Worm (Caenorhabditis elegans) whole organism, L2 larva: ENCODE results near the gene F01G10.5.

Source experiments
- C34F6.9 ChIP-seq: fragments of 150-350 bp; optimal IDR thresholded peaks from 2 replicates; lab custom pipeline; 2014; ENCODE audit warnings: missing biosample characterization, missing genetic modification characterization
- F13H6.1 ChIP-seq: sonication (generic microtip); optimal IDR thresholded peaks from 2 replicates; lab custom pipeline; 2016; ENCODE audit warnings: missing genetic modification characterization, missing compliant biosample characterization
- R02D3.7 ChIP-seq: fragments of 150-350 bp; optimal IDR thresholded peaks from 2 replicates; lab custom pipeline; 2014; ENCODE audit warnings: missing biosample characterization, missing genetic modification characterization
- Y55F3AM.14 ChIP-seq: fragments of 200-800 bp; sonication (Bioruptor generic); optimal IDR thresholded peaks from 2 replicates; lab custom pipeline; 2018; ENCODE audit warnings: mild to moderate bottlenecking, missing genetic modification characterization, missing compliant biosample characterization
- ZK546.5 ChIP-seq: sonication (generic microtip); optimal IDR thresholded peaks from 2 replicates; lab custom pipeline; 2017; ENCODE audit warnings: missing biosample characterization, missing genetic modification characterization
- alr-1 ChIP-seq: fragments of 150-350 bp; optimal IDR thresholded peaks from 2 replicates; lab custom pipeline; 2014; ENCODE audit warnings: missing biosample characterization, missing genetic modification characterization
- ama-1 ChIP-seq: fragments of 150-350 bp; optimal IDR thresholded peaks from 2 replicates; lab custom pipeline; 2018; ENCODE audit warnings: inconsistent platforms
- blmp-1 ChIP-seq: sonication (generic microtip); optimal IDR thresholded peaks from 2 replicates; lab custom pipeline; 2017; ENCODE audit warnings: missing genetic modification characterization, mild to moderate bottlenecking, missing compliant biosample characterization, antibody characterized with exemption, moderate library complexity; ENCODE audit not compliant: insufficient read depth
- ceh-16 ChIP-seq: fragments of 150-350 bp; optimal IDR thresholded peaks from 2 replicates; lab custom pipeline; 2014; ENCODE audit warnings: missing biosample characterization, missing genetic modification characterization
- ceh-82 ChIP-seq: fragments of 150-350 bp; optimal IDR thresholded peaks from 2 replicates; lab custom pipeline; 2014; ENCODE audit warnings: missing biosample characterization, missing genetic modification characterization
- dmd-4 ChIP-seq: sonication (generic microtip); optimal IDR thresholded peaks from 2 replicates; lab custom pipeline; 2017; ENCODE audit warnings: missing biosample characterization, missing genetic modification characterization
- egl-27 ChIP-seq: sonication (generic microtip); optimal IDR thresholded peaks from 3 replicates; lab custom pipeline; 2017; ENCODE audit warnings: missing biosample characterization, missing genetic modification reagents, missing genetic modification characterization
- elt-3 ChIP-seq: sonication (generic microtip); optimal IDR thresholded peaks from 2 replicates; lab custom pipeline; 2017; ENCODE audit warnings: missing biosample characterization, missing genetic modification characterization
- fos-1 ChIP-seq: fragments of 150-350 bp; optimal IDR thresholded peaks from 2 replicates; lab custom pipeline; 2014; ENCODE audit warnings: missing biosample characterization, missing genetic modification characterization
- gmeb-1 ChIP-seq: fragments of 150-350 bp; optimal IDR thresholded peaks from 2 replicates; lab custom pipeline; 2014; ENCODE audit warnings: missing biosample characterization, missing genetic modification characterization
- lin-11 ChIP-seq: fragments of 150-350 bp; sonication (generic microtip); optimal IDR thresholded peaks from 2 replicates; lab custom pipeline; 2014; ENCODE audit warnings: missing biosample characterization, missing genetic modification characterization, inconsistent platforms, mixed read lengths
- lin-39 ChIP-seq: fragments of 150-350 bp; optimal IDR thresholded peaks from 2 replicates; lab custom pipeline; 2014; ENCODE audit warnings: missing biosample characterization, missing genetic modification reagents, missing genetic modification characterization
- lsy-2 ChIP-seq, 2 experiments: fragments of 150-350 bp in 1 of 2; sonication (generic microtip) in 1 of 2; optimal IDR thresholded peaks; 2 replicates each; lab custom pipeline; 2014 to 2017; ENCODE audit warnings: missing biosample characterization in 2 of 2, missing genetic modification characterization in 2 of 2
- mbf-1 ChIP-seq: sonication (generic microtip); optimal IDR thresholded peaks from 2 replicates; lab custom pipeline; 2017; ENCODE audit warnings: missing biosample characterization, missing genetic modification characterization
- mdl-1 ChIP-seq, 2 experiments: fragments of 150-350 bp in 1 of 2; sonication (generic microtip) in 1 of 2; optimal IDR thresholded peaks; 2 replicates each; lab custom pipeline; 2017; ENCODE audit warnings: missing biosample characterization in 2 of 2, missing genetic modification characterization in 2 of 2
- nhr-10 ChIP-seq: sonication (generic microtip); optimal IDR thresholded peaks from 2 replicates; lab custom pipeline; 2017; ENCODE audit warnings: missing biosample characterization, missing genetic modification characterization
- nhr-11 ChIP-seq: fragments of 150-350 bp; optimal IDR thresholded peaks from 2 replicates; lab custom pipeline; 2014; ENCODE audit warnings: missing biosample characterization, missing genetic modification characterization
- nhr-12 ChIP-seq: fragments of 150-350 bp; optimal IDR thresholded peaks from 2 replicates; lab custom pipeline; 2014; ENCODE audit warnings: missing biosample characterization, missing genetic modification characterization
- nhr-129 ChIP-seq: fragments of 150-350 bp; optimal IDR thresholded peaks from 2 replicates; lab custom pipeline; 2014; ENCODE audit warnings: missing biosample characterization, missing genetic modification characterization
- nhr-21 ChIP-seq: fragments of 150-350 bp; optimal IDR thresholded peaks from 2 replicates; lab custom pipeline; 2014; ENCODE audit warnings: missing biosample characterization, missing genetic modification characterization
- nhr-23 ChIP-seq: fragments of 150-350 bp; optimal IDR thresholded peaks from 2 replicates; lab custom pipeline; 2014; ENCODE audit warnings: missing biosample characterization, missing genetic modification reagents, missing genetic modification characterization
- nhr-237 ChIP-seq: fragments of 150-350 bp; optimal IDR thresholded peaks from 2 replicates; lab custom pipeline; 2014; ENCODE audit warnings: missing biosample characterization, missing genetic modification characterization
- nhr-25 ChIP-seq: fragments of 150-350 bp; sonication (generic microtip); optimal IDR thresholded peaks from 3 replicates; lab custom pipeline; 2014; ENCODE audit warnings: missing biosample characterization, missing genetic modification characterization
- nhr-6 ChIP-seq: fragments of 150-350 bp; optimal IDR thresholded peaks from 2 replicates; lab custom pipeline; 2014; ENCODE audit warnings: missing biosample characterization, missing genetic modification characterization
- nhr-77 ChIP-seq: fragments of 150-350 bp; optimal IDR thresholded peaks from 2 replicates; lab custom pipeline; 2014; ENCODE audit warnings: missing biosample characterization, missing genetic modification characterization
- peb-1 ChIP-seq: fragments of 150-350 bp; optimal IDR thresholded peaks from 2 replicates; lab custom pipeline; 2014; ENCODE audit warnings: missing biosample characterization, missing genetic modification characterization
- skn-1 ChIP-seq: sonication (generic microtip); optimal IDR thresholded peaks from 2 replicates; lab custom pipeline; 2017; ENCODE audit warnings: missing biosample characterization, missing genetic modification characterization
- sma-3 ChIP-seq: sonication (generic microtip); optimal IDR thresholded peaks from 2 replicates; lab custom pipeline; 2016; ENCODE audit warnings: missing genetic modification reagents, missing genetic modification characterization, missing compliant biosample characterization
- snpc-4 ChIP-seq: fragments of 150-350 bp; optimal IDR thresholded peaks from 2 replicates; lab custom pipeline; 2014; ENCODE audit warnings: missing biosample characterization, missing genetic modification characterization
- unc-55 ChIP-seq: fragments of 150-350 bp; sonication (generic microtip); optimal IDR thresholded peaks from 3 replicates; lab custom pipeline; 2014; ENCODE audit warnings: missing biosample characterization, missing genetic modification reagents, missing genetic modification characterization
- unc-62 ChIP-seq: fragments of 150-350 bp; optimal IDR thresholded peaks from 2 replicates; lab custom pipeline; 2014; ENCODE audit warnings: missing biosample characterization, missing genetic modification reagents, missing genetic modification characterization
- zag-1 ChIP-seq: fragments of 150-350 bp; optimal IDR thresholded peaks from 2 replicates; lab custom pipeline; 2014; ENCODE audit warnings: missing biosample characterization, missing genetic modification characterization
- ztf-1 ChIP-seq: fragments of 200-800 bp; sonication (Bioruptor generic); conservative IDR thresholded peaks from 2 replicates; pipeline ENCODE4 v1.3.6; 2022; ENCODE audit warnings: missing genetic modification characterization, missing compliant biosample characterization
- ztf-11 ChIP-seq: sonication (generic microtip); optimal IDR thresholded peaks from 2 replicates; lab custom pipeline; 2017; ENCODE audit warnings: missing biosample characterization, missing genetic modification characterization
- ztf-4 ChIP-seq: fragments of 150-350 bp; optimal IDR thresholded peaks from 2 replicates; lab custom pipeline; 2014; ENCODE audit warnings: missing biosample characterization, missing genetic modification characterization

The F01G10.5 gene

ce11 chrIV:10236106-10236505 lies 5.2 kb upstream of the F01G10.5 start:
- TF ChIP-seq fos-1 (tag; lab: Kevin White, UChicago): peak; percentile 71
- TF ChIP-seq elt-3 (tag; lab: Kevin White, UChicago): no peak
- TF ChIP-seq, all 48 proteins: peak for 1

ce11 chrIV:10235279-10235829 lies 4.5 kb upstream of the F01G10.5 start, which contains the start of gene ech-9:
TSS of gene ech-9 (minus strand) at chrIV:10235329.
- TF ChIP-seq fos-1 (tag; lab: Kevin White, UChicago): peak; percentile 14
- no peak for TF ChIP-seq nhr-129 (tag; lab: Kevin White, UChicago)

- TF ChIP-seq nhr-11 (tag; lab: Kevin White, UChicago): no peak
- TF ChIP-seq nhr-21 (tag; lab: Kevin White, UChicago): no peak
- TF ChIP-seq nhr-23: no peak
- no peak for TF ChIP-seq nhr-10 (tag; lab: Kevin White, UChicago)
- no peak for TF ChIP-seq lin-39 (tag; lab: Kevin White, UChicago)
- TF ChIP-seq lin-11 (tag; lab: Kevin White, UChicago): no peak
- no peak for TF ChIP-seq nhr-12 (tag; lab: Kevin White, UChicago)
- no peak for TF ChIP-seq ztf-4
- TF ChIP-seq, all 48 proteins: peak for 0
These were observed 1.6 kb upstream of the F01G10.5 start, which contains the start of gene F01G10.4 for ce11 chrIV:10232456-10232855. TSS of gene F01G10.4 (minus strand) at chrIV:10232556.

ce11 chrIV:10227534-10227933 lies 3.3 kb downstream of the F01G10.5 start, which contains the start of gene F01G10.6:
TSS of gene F01G10.6 (minus strand) at chrIV:10227634.
- TF ChIP-seq nhr-237 (tag; lab: Kevin White, UChicago): no peak
- no peak for TF ChIP-seq unc-62 (GFP tag; lab: Kevin White, UChicago)
- TF ChIP-seq egl-27 (tag; lab: Kevin White, UChicago): no peak
- TF ChIP-seq sma-3 (GFP tag; lab: Kevin White, UChicago): no peak
- no peak for TF ChIP-seq zag-1 (tag; lab: Kevin White, UChicago)
- no peak for TF ChIP-seq dmd-4 (tag; lab: Kevin White, UChicago)
- no peak for TF ChIP-seq gmeb-1 (tag; lab: Kevin White, UChicago)
- TF ChIP-seq nhr-6: no peak
- TF ChIP-seq ceh-82 (tag; lab: Kevin White, UChicago): no peak
- TF ChIP-seq unc-55 (GFP tag; lab: Kevin White, UChicago): no peak
- TF ChIP-seq C34F6.9 (tag; lab: Kevin White, UChicago): no peak
- no peak for TF ChIP-seq lin-39 (tag; lab: Kevin White, UChicago)
- no peak for TF ChIP-seq nhr-12 (tag; lab: Kevin White, UChicago)

ce11 chrIV:10223723-10224122 lies 7.1 kb downstream of the F01G10.5 start, which contains the start of gene nas-12:
TSS of gene nas-12 (plus strand) at chrIV:10224023.
- TF ChIP-seq C34F6.9 (tag; lab: Kevin White, UChicago): no peak
- no peak for TF ChIP-seq unc-62 (GFP tag; lab: Kevin White, UChicago)
- no peak for TF ChIP-seq ceh-16
- no peak for TF ChIP-seq unc-55 (GFP tag; lab: Kevin White, UChicago)
- TF ChIP-seq nhr-25 (tag; lab: Kevin White, UChicago): no peak
- no peak for TF ChIP-seq skn-1 (tag; lab: Kevin White, UChicago)
- TF ChIP-seq R02D3.7: no peak
- no peak for TF ChIP-seq F13H6.1 (tag; lab: Kevin White, UChicago)
- TF ChIP-seq nhr-129 (tag; lab: Kevin White, UChicago): no peak

ce11 chrIV:10222122-10222589 lies 8.7 kb downstream of the F01G10.5 start, which contains the start of gene C24F3.2:
TSS of gene C24F3.2 (plus strand) at chrIV:10222539.
- TF ChIP-seq nhr-10 (tag; lab: Kevin White, UChicago) (no peak), nhr-237 (tag; lab: Kevin White, UChicago) (no peak), alr-1 (tag; lab: Kevin White, UChicago) (no peak), ama-1 (lab: Kevin White, UChicago) (peak; percentile 24), C34F6.9 (tag; lab: Kevin White, UChicago) (peak; percentile 81), lin-39 (tag; lab: Kevin White, UChicago) (no peak), peb-1 (tag; lab: Kevin White, UChicago) (no peak), Y55F3AM.14 (GFP tag; lab: Kevin White, UChicago) (peak; percentile 5), snpc-4 (tag; lab: Kevin White, UChicago) (no peak), nhr-11 (tag; lab: Kevin White, UChicago) (no peak), nhr-21 (tag; lab: Kevin White, UChicago) (peak; percentile 45), ztf-11 (tag; lab: Kevin White, UChicago) (no peak), nhr-77 (tag; lab: Kevin White, UChicago) (no peak), R02D3.7 (no peak), sma-3 (GFP tag; lab: Kevin White, UChicago) (peak; percentile 72), nhr-129 (tag; lab: Kevin White, UChicago) (peak; percentile 89), ZK546.5 (no peak), zag-1 (tag; lab: Kevin White, UChicago) (no peak), ztf-1 (GFP tag; lab: Robert Waterston, UW) (no peak), lsy-2 (tag; optimal IDR thresholded peaks at IDR 0.05; lab: Kevin White, UChicago) (peak; percentile 79 to 97), mbf-1 (tag; lab: Kevin White, UChicago) (no peak), ceh-16 (no peak), mdl-1 (tag; optimal IDR thresholded peaks at IDR 0.05; lab: Kevin White, UChicago) (peak; percentile 16 to 37), nhr-6 (no peak), blmp-1 (tag; lab: Kevin White, UChicago) (no peak), ceh-82 (tag; lab: Kevin White, UChicago) (no peak)
